Worm (Caenorhabditis elegans) whole organism, L4/young adult: ENCODE measurements around the gene F08B12.11.

Experiments used
- dao-5 ChIP-seq: sonication (generic microtip); optimal IDR thresholded peaks from 2 replicates; lab custom pipeline; 2016; ENCODE audit warnings: missing genotype, missing genetic modification characterization, moderate library complexity, missing compliant biosample characterization
- him-1 ChIP-seq: sonication (generic microtip); optimal IDR thresholded peaks from 2 replicates; lab custom pipeline; 2016; ENCODE audit warnings: missing genotype, missing genetic modification reagents, missing genetic modification characterization, missing compliant biosample characterization

DNA sequence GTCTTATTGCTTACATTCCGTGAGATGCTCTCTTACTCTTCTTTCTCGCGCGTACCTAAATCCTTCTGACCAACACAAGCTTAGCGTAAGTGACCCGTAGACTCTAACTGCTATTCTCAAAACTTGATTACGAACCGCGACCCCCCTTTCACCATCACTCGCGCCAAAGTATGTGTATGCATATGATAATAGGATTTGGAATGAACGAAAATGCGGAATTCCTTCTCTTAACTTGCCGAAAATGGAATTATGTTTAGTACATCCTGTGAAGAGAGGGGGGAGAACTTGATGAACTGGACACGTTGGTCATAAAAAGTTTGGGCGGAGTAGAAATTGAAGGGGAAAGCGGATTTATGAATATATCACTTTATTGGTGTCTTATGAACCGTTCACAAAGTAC lies 2.0 kb downstream of the F08B12.11 start:
- TF ChIP-seq him-1 (no peak), dao-5 (tag; lab: Kevin White, UChicago) (no peak)
